Worm (Caenorhabditis elegans): Measurements from ENCODE around the gene Y62H9A.3.

Gene Y62H9A.3

ce11 chrX:11872210-11872609 lies 7.6 kb downstream of the Y62H9A.3 start:
- no peak for TF ChIP-seq sma-9 (GFP tag; optimal IDR thresholded peaks at IDR 0.05)
- TF ChIP-seq sma-9 (tag; optimal IDR thresholded peaks at IDR 0.05): no peak
- TF ChIP-seq ZK546.5 (tag; optimal IDR thresholded peaks at IDR 0.05): no peak
- TF ChIP-seq unc-39 (tag; optimal IDR thresholded peaks at IDR 0.05): no peak
- no peak for TF ChIP-seq fos-1 (tag; optimal IDR thresholded peaks at IDR 0.05)
- TF ChIP-seq C34F6.9 (tag; optimal IDR thresholded peaks at IDR 0.05): no peak
- no peak for TF ChIP-seq nhr-12 (tag; optimal IDR thresholded peaks at IDR 0.05)
- no peak for TF ChIP-seq egl-27 (tag; optimal IDR thresholded peaks at IDR 0.05)
- TF ChIP-seq nhr-129 (tag; optimal IDR thresholded peaks at IDR 0.05): no peak

ce11 chrX:11870393-11870792 lies 9.4 kb downstream of the Y62H9A.3 start:
- TF ChIP-seq ceh-82 (tag; optimal IDR thresholded peaks at IDR 0.05) (no peak), lin-13 (GFP tag; optimal IDR thresholded peaks at IDR 0.05) (no peak), nhr-10 (tag; optimal IDR thresholded peaks at IDR 0.05) (no peak), nhr-23 (tag; optimal IDR thresholded peaks at IDR 0.05) (no peak), blmp-1 (tag; optimal IDR thresholded peaks at IDR 0.05; ENCODE audit: insufficient read depth) (no peak), nhr-237 (tag; optimal IDR thresholded peaks at IDR 0.05) (no peak), ztf-11 (tag; optimal IDR thresholded peaks at IDR 0.05) (no peak), elt-3 (tag; optimal IDR thresholded peaks at IDR 0.05) (no peak), ZK546.5 (tag; optimal IDR thresholded peaks at IDR 0.05) (no peak), nhr-129 (tag; optimal IDR thresholded peaks at IDR 0.05) (no peak), peb-1 (tag; optimal IDR thresholded peaks at IDR 0.05) (no peak), lin-11 (tag; optimal IDR thresholded peaks at IDR 0.05) (no peak), dmd-4 (tag; optimal IDR thresholded peaks at IDR 0.05) (no peak), sma-3 (GFP tag; optimal IDR thresholded peaks at IDR 0.05) (no peak), zag-1 (tag; optimal IDR thresholded peaks at IDR 0.05) (no peak), nhr-77 (tag; optimal IDR thresholded peaks at IDR 0.05) (no peak), skn-1 (tag; optimal IDR thresholded peaks at IDR 0.05) (no peak)

- TF ChIP-seq nhr-10 (tag; optimal IDR thresholded peaks at IDR 0.05) (no peak), mbf-1 (tag; optimal IDR thresholded peaks at IDR 0.05) (no peak)
These were observed 10.5 kb downstream of the Y62H9A.3 start, which contains the start of gene dot-1.2 for ce11 chrX:11869260-11869659. TSS of gene dot-1.2 (minus strand) at chrX:11869360.

DNA sequence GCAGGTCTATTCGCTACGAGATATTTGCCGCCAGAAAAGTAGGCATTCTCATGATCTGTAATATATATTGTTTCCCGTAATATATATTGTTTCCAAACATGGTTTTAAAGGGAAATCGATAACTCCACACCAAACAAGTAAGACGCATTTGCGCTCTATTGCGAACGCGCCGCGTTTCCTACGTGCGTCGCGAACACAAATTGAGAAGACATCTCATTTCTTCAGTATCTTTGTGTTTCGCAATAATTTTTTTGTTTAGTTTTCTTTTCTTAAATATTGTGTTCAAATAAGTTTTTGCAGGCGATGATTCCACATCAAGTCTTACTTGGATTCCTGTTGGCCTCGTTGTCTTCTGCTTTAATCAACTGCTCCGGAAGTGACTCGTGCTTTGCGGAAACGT lies 14.7 kb downstream of the Y62H9A.3 start, which contains the start of gene F54F7.6:
F54F7.6 (plus strand) TSS at position 301 of the 400 bp plus-strand sequence.
- no peak for TF ChIP-seq ZK546.5 (tag; optimal IDR thresholded peaks at IDR 0.05)
- no peak for TF ChIP-seq egl-27 (tag; optimal IDR thresholded peaks at IDR 0.05)
- TF ChIP-seq lin-11 (tag; optimal IDR thresholded peaks at IDR 0.05): no peak
- no peak for TF ChIP-seq lsy-2 (tag; optimal IDR thresholded peaks at IDR 0.05)
- no peak for TF ChIP-seq nhr-23 (tag; optimal IDR thresholded peaks at IDR 0.05)
- TF ChIP-seq Y55F3AM.14 (GFP tag; optimal IDR thresholded peaks at IDR 0.05): no peak
- no peak for TF ChIP-seq elt-1 (tag; optimal IDR thresholded peaks at IDR 0.05)
- no peak for TF ChIP-seq nhr-77 (tag; optimal IDR thresholded peaks at IDR 0.05)
- no peak for TF ChIP-seq ztf-4 (tag; optimal IDR thresholded peaks at IDR 0.05)

DNA sequence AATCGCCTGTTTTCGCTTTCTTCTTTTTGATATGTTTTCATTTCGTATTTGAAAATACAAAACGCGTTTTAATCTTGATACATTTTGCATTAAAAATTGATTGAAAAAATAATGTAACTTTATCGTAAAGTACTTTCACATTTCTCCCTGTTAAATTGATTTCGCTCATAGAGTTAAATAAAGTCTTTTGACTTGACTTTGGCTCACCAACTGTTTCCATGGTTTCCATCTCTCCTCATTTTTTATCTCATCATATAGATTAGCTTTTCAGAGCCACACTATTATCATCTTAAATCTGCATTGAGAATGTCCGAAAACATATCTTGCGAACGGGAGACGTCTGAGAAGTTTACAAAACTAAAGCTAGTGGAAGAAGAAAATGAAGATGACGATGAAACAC lies 16.5 kb downstream of the Y62H9A.3 start, which contains the start of gene F54F7.10:
F54F7.10 (plus strand) TSS at position 301 of the 400 bp plus-strand sequence.
- no peak for TF ChIP-seq ztf-1 (GFP tag; conservative IDR thresholded peaks at IDR 0.05)

DNA sequence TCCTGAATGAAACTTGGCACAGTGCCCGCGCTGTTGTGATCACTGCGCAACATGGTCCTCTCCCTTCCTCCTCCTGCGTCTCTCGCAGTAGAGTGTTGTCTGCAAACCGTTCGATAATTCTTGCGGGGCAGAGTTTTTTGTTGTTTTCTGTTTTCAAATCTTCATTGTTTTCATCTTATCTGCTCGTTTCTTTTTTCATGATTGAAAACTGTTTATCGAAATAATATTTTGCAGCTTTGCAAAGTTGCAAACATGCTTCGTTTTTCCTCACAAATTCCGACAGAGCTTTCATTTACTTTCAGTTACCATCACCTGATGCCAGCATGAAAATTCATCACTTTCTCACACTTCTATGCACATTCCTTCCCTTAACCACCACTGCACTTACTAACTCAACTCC lies 22.6 kb downstream of the Y62H9A.3 start, which contains the start of gene mes-1:
mes-1 (plus strand) TSS at position 301 of the 400 bp plus-strand sequence.
- TF ChIP-seq mdl-1 (tag; optimal IDR thresholded peaks at IDR 0.05): no peak
- no peak for TF ChIP-seq crh-2 (tag; optimal IDR thresholded peaks at IDR 0.05)
- TF ChIP-seq aly-2 (tag; optimal IDR thresholded peaks at IDR 0.05): no peak
- TF ChIP-seq nhr-25 (tag; optimal IDR thresholded peaks at IDR 0.05): no peak
- TF ChIP-seq sma-3 (GFP tag; optimal IDR thresholded peaks at IDR 0.05): no peak
- TF ChIP-seq F13H6.1 (tag; optimal IDR thresholded peaks at IDR 0.05): no peak
- no peak for TF ChIP-seq elt-1 (tag; optimal IDR thresholded peaks at IDR 0.05)
- TF ChIP-seq unc-39 (tag; optimal IDR thresholded peaks at IDR 0.05): no peak
- TF ChIP-seq unc-62 (GFP tag; optimal IDR thresholded peaks at IDR 0.05): no peak
- no peak for TF ChIP-seq mab-5 (tag; optimal IDR thresholded peaks at IDR 0.05)
- no peak for TF ChIP-seq alr-1 (tag; optimal IDR thresholded peaks at IDR 0.05)
- no peak for TF ChIP-seq nhr-237 (tag; optimal IDR thresholded peaks at IDR 0.05)
- no peak for TF ChIP-seq R02D3.7 (tag; optimal IDR thresholded peaks at IDR 0.05)
- no peak for TF ChIP-seq nhr-77 (tag; optimal IDR thresholded peaks at IDR 0.05)
- no peak for TF ChIP-seq egl-27 (tag; optimal IDR thresholded peaks at IDR 0.05)
- no peak for TF ChIP-seq lin-11 (tag; optimal IDR thresholded peaks at IDR 0.05)
- no peak for TF ChIP-seq dmd-4 (tag; optimal IDR thresholded peaks at IDR 0.05)
